Worm (Caenorhabditis elegans) whole organism, mixed stage, embryonic: ENCODE measurements around the gene flad-1.

Experiments used
- elt-1 ChIP-seq: sonication (generic microtip); optimal IDR thresholded peaks from 2 replicates; lab custom pipeline; 2017; ENCODE audit warnings: missing genetic modification characterization, mild to moderate bottlenecking, missing compliant biosample characterization, antibody characterized with exemption, moderate library complexity, borderline replicate concordance; ENCODE audit not compliant: insufficient read depth
- mep-1 ChIP-seq: fragments of 150-350 bp; optimal IDR thresholded peaks from 2 replicates; lab custom pipeline; 2017; ENCODE audit warnings: missing biosample characterization, missing genetic modification reagents, missing genetic modification characterization, inconsistent platforms
- nhr-12 ChIP-seq: fragments of 150-350 bp; optimal IDR thresholded peaks from 2 replicates; lab custom pipeline; 2014; ENCODE audit warnings: missing biosample characterization, missing genetic modification characterization
- nhr-76 ChIP-seq: sonication (generic microtip); optimal IDR thresholded peaks from 2 replicates; lab custom pipeline; 2017; ENCODE audit warnings: missing biosample characterization, missing genetic modification characterization
- unc-62 ChIP-seq: fragments of 150-350 bp; optimal IDR thresholded peaks from 2 replicates; lab custom pipeline; 2014; ENCODE audit warnings: missing biosample characterization, missing genetic modification reagents, missing genetic modification characterization

- TF ChIP-seq elt-1 (tag; lab: Kevin White, UChicago) (no peak), nhr-76 (tag; lab: Kevin White, UChicago) (no peak), unc-62 (GFP tag; lab: Kevin White, UChicago) (no peak), mep-1 (tag; lab: Kevin White, UChicago) (no peak), nhr-12 (no peak)
Observed at ce11 chrII:9935044-9935599, 8.8 kb upstream of the flad-1 start.
